Worm (Caenorhabditis elegans): ENCODE data around the gene F14D7.14.

Gene F14D7.14

DNA sequence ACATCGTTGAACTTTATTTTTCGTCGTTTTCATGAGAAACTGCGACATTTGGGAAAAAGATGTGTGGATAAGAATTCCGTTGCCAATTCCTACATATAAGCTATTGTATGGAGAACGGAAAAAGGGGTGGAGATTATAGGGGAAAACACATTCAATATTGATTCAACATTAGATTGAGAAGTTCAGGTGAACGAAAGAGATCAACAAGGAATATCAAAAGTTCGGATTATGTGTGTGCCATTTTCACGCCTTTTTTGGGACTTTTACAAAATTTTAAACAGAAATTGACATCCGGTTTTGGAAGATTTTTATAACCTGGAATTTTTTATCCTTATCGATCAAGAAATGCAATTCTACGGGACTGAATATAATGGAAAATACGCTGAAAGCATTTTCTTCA lies 18.0 kb downstream of the F14D7.14 start, which contains the start of gene F47B8.5:
TSS of gene F47B8.5 (minus strand) at position 101 of the 400 bp plus-strand sequence.
- TF ChIP-seq elt-2 (tag; optimal IDR thresholded peaks at IDR 0.05) (no peak), hlh-15 (tag; optimal IDR thresholded peaks at IDR 0.05) (no peak), unc-42 (tag; optimal IDR thresholded peaks at IDR 0.05) (no peak), hlh-6 (tag; optimal IDR thresholded peaks at IDR 0.05) (no peak), npax-4 (tag; optimal IDR thresholded peaks at IDR 0.05) (no peak), nfya-1 (tag; optimal IDR thresholded peaks at IDR 0.05) (no peak), ref-2 (tag; optimal IDR thresholded peaks at IDR 0.05) (no peak), F13H6.1 (tag; optimal IDR thresholded peaks at IDR 0.05) (no peak)

DNA sequence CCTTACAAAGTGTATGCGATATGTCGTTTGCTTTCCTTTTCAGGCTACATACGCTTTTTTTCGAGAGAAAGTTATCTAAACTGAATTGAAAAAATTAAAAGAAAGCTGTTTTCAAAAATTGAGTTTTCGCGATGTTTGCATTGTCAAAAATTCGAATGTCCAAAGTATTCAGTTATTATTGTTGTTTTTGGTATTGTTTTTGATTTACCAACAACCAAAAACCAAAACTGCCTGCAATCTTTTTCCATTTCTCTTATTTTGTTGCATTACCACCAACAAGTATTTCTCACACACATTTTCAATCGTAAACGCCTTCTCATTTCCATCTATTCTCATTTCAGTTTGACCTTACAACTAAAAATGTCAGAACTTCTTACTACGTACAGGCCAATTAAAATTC lies 19.1 kb downstream of the F14D7.14 start, which contains the start of gene pepm-1:
TSS of gene pepm-1 (plus strand) at position 301 of the 400 bp plus-strand sequence.
- no peak for TF ChIP-seq pat-9 (tag; optimal IDR thresholded peaks at IDR 0.05)
- no peak for TF ChIP-seq ceh-9 (tag; optimal IDR thresholded peaks at IDR 0.05)
- TF ChIP-seq lim-6 (tag; optimal IDR thresholded peaks at IDR 0.05), result no peak
- TF ChIP-seq elt-2 (tag; optimal IDR thresholded peaks at IDR 0.05), result no peak
- no peak for TF ChIP-seq hlh-13 (GFP tag; optimal IDR thresholded peaks at IDR 0.05)
- no peak for TF ChIP-seq ceh-45 (GFP tag; IDR thresholded peaks at IDR 0.05)
- no peak for TF ChIP-seq odd-2 (tag; optimal IDR thresholded peaks at IDR 0.05)
- TF ChIP-seq K02D7.2 (tag; optimal IDR thresholded peaks at IDR 0.05), result no peak

DNA sequence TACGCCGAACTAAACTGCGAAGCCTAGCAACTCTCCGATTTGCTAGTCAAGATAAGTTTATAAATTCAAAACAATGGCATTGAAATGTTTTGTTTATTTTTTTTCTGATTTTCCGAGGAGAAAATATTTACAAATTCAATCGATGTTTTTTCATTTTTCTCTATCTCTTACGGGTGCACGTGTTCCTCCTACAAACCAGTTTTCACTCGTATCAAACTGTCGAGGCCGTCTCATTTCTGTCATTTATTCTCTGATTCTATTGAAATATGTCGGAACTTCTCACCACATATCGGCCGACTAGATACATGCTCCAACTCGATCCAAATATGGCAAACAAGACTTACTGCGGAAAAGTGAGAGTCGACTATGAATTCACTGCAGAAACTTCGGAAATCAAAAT lies 21.7 kb downstream of the F14D7.14 start, which contains the start of gene F47B8.8:
TSS of gene F47B8.8 (plus strand) at position 257 of the 400 bp plus-strand sequence.
- no peak for TF ChIP-seq sdc-2 (tag; optimal IDR thresholded peaks at IDR 0.05)
- no peak for TF ChIP-seq rnt-1 (tag; optimal IDR thresholded peaks at IDR 0.05)
- TF ChIP-seq elt-4 (tag; optimal IDR thresholded peaks at IDR 0.05), result no peak

DNA sequence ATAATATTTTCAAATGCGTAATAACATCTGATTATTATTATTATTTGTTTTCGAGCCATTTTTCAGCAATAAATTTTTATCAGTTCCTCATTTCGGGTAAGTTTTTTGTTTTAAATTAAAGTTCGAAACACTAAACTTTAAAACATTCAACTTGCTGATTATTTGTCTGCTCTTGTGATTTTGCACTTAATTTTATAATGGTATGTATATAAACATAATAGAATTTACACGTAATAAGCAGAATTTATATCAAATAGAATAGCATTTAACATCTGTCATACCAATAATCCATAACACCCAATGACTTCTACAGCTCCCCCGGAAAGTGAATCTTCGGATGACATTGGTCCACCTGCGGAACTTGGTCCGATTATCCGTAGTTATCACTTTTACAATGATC lies 23.4 kb downstream of the F14D7.14 start, which contains the start of gene srm-4:
TSS of gene srm-4 (plus strand) at position 301 of the 400 bp plus-strand sequence.
- TF ChIP-seq ceh-34 (tag; optimal IDR thresholded peaks at IDR 0.05), result no peak
- no peak for TF ChIP-seq pha-2 (tag; optimal IDR thresholded peaks at IDR 0.05)
- no peak for TF ChIP-seq ceh-18 (tag; optimal IDR thresholded peaks at IDR 0.05)
- no peak for TF ChIP-seq eyg-1 (tag; optimal IDR thresholded peaks at IDR 0.05)
- no peak for TF ChIP-seq hlh-6 (tag; optimal IDR thresholded peaks at IDR 0.05)
- no peak for TF ChIP-seq hlh-8 (tag; optimal IDR thresholded peaks at IDR 0.05)
- TF ChIP-seq ztf-16 (tag; optimal IDR thresholded peaks at IDR 0.05), result no peak
- TF ChIP-seq ceh-9 (tag; optimal IDR thresholded peaks at IDR 0.05), result no peak
- no peak for TF ChIP-seq unc-86 (tag; optimal IDR thresholded peaks at IDR 0.05)
- no peak for TF ChIP-seq syd-9 (tag; optimal IDR thresholded peaks at IDR 0.05)
- TF ChIP-seq dmd-4 (tag; optimal IDR thresholded peaks at IDR 0.05; ENCODE audit: borderline replicate concordance), result no peak
- TF ChIP-seq nhr-11 (tag; optimal IDR thresholded peaks at IDR 0.05), result no peak
- TF ChIP-seq ceh-2 (tag; optimal IDR thresholded peaks at IDR 0.05), result no peak
- TF ChIP-seq ceh-31 (tag; optimal IDR thresholded peaks at IDR 0.05), result no peak
- no peak for TF ChIP-seq unc-42 (tag; optimal IDR thresholded peaks at IDR 0.05)
- no peak for TF ChIP-seq rnt-1 (tag; optimal IDR thresholded peaks at IDR 0.05)

DNA sequence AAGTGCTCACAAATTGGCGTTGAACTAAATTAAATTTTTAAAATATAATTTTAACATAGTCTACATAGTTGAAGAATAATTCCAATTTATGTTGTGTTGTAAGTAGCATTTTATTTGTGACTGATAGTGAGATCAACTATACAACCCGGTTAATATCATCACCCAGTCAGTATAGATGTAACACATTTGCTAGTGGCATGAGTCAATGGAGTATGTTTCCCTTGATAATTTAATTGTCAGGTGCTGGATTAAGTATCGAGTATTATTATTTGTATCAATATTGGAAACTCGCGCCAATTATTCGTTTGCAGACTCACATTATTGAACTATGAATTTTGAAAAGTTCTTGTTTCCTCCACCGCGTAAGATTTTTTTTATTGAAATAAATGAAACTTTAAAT lies 25.2 kb downstream of the F14D7.14 start, which contains the start of gene srm-5:
TSS of gene srm-5 (plus strand) at position 301 of the 400 bp plus-strand sequence.
- no peak for TF ChIP-seq nhr-232 (tag; optimal IDR thresholded peaks at IDR 0.05)
- no peak for TF ChIP-seq nfya-1 (tag; optimal IDR thresholded peaks at IDR 0.05)
- no peak for TF ChIP-seq K02D7.2 (tag; optimal IDR thresholded peaks at IDR 0.05)
- no peak for TF ChIP-seq ahr-1 (tag; optimal IDR thresholded peaks at IDR 0.05)
- TF ChIP-seq F13H6.1 (tag; optimal IDR thresholded peaks at IDR 0.05), result no peak
- no peak for TF ChIP-seq C38D4.7 (GFP tag; optimal IDR thresholded peaks at IDR 0.05)
- no peak for TF ChIP-seq dmd-4 (tag; optimal IDR thresholded peaks at IDR 0.05; ENCODE audit: borderline replicate concordance)
- TF ChIP-seq pros-1 (tag; optimal IDR thresholded peaks at IDR 0.05), result no peak
- no peak for TF ChIP-seq ceh-34 (tag; optimal IDR thresholded peaks at IDR 0.05)

All from whole organism, late embryonic.